Worm (Caenorhabditis elegans) whole organism, mixed stage, embryonic: ENCODE measurements around the gene dph-5.

Experiments used
- M03D4.4 ChIP-seq: sonication (generic microtip); optimal IDR thresholded peaks from 2 replicates; lab custom pipeline; 2017; ENCODE audit warnings: mild to moderate bottlenecking, missing genetic modification characterization, missing compliant biosample characterization
- bed-3 ChIP-seq: fragments of 200-800 bp; sonication (Bioruptor generic); optimal IDR thresholded peaks from 3 replicates; lab custom pipeline; 2018; ENCODE audit warnings: mild to moderate bottlenecking, missing genetic modification characterization, moderate library complexity, missing compliant biosample characterization
- blmp-1 ChIP-seq: fragments of 150-350 bp; optimal IDR thresholded peaks from 2 replicates; lab custom pipeline; 2014; ENCODE audit warnings: missing biosample characterization, missing genetic modification characterization
- ceh-43 ChIP-seq: fragments of 200-800 bp; sonication (Bioruptor generic); optimal IDR thresholded peaks from 2 replicates; lab custom pipeline; 2018; ENCODE audit warnings: mild to moderate bottlenecking, missing genetic modification characterization, moderate library complexity, missing compliant biosample characterization
- ceh-83 ChIP-seq: fragments of 200-800 bp; sonication (Bioruptor generic); optimal IDR thresholded peaks from 2 replicates; lab custom pipeline; 2018; ENCODE audit warnings: mild to moderate bottlenecking, missing genetic modification characterization, missing compliant biosample characterization
- ces-1 ChIP-seq: fragments of 150-350 bp; optimal IDR thresholded peaks from 2 replicates; lab custom pipeline; 2014; ENCODE audit warnings: missing biosample characterization, missing genetic modification reagents, missing genetic modification characterization
- cnd-1 ChIP-seq: fragments of 200-800 bp; sonication (Bioruptor generic); optimal IDR thresholded peaks from 2 replicates; lab custom pipeline; 2018; ENCODE audit warnings: mild to moderate bottlenecking, missing genetic modification characterization, missing compliant biosample characterization
- elt-1 ChIP-seq: sonication (generic microtip); optimal IDR thresholded peaks from 2 replicates; lab custom pipeline; 2017; ENCODE audit warnings: missing genetic modification characterization, mild to moderate bottlenecking, missing compliant biosample characterization, antibody characterized with exemption, moderate library complexity, borderline replicate concordance; ENCODE audit not compliant: insufficient read depth
- elt-3 ChIP-seq: fragments of 150-350 bp; optimal IDR thresholded peaks from 2 replicates; lab custom pipeline; 2014; ENCODE audit warnings: missing biosample characterization, missing genetic modification characterization
- flh-1 ChIP-seq: fragments of 200-800 bp; sonication (Bioruptor generic); optimal IDR thresholded peaks from 2 replicates; lab custom pipeline; 2018; ENCODE audit warnings: mild to moderate bottlenecking, missing genetic modification characterization, moderate library complexity, missing compliant biosample characterization
- hlh-1 ChIP-seq: fragments of 150-350 bp; optimal IDR thresholded peaks from 2 replicates; lab custom pipeline; 2014; ENCODE audit warnings: missing biosample characterization, missing genetic modification reagents, missing genetic modification characterization
- lin-13 ChIP-seq: fragments of 150-350 bp; optimal IDR thresholded peaks from 2 replicates; lab custom pipeline; 2014; ENCODE audit warnings: missing biosample characterization, missing genetic modification characterization
- lin-32 ChIP-seq: fragments of 200-800 bp; sonication (Bioruptor generic); optimal IDR thresholded peaks from 2 replicates; lab custom pipeline; 2018; ENCODE audit warnings: mild to moderate bottlenecking, missing genetic modification characterization, missing compliant biosample characterization
- lsy-2 ChIP-seq: fragments of 150-350 bp; optimal IDR thresholded peaks from 2 replicates; lab custom pipeline; 2014; ENCODE audit warnings: missing biosample characterization, missing genetic modification characterization
- mab-5 ChIP-seq: fragments of 150-350 bp; optimal IDR thresholded peaks from 2 replicates; lab custom pipeline; 2014; ENCODE audit warnings: missing biosample characterization, missing genetic modification characterization
- mep-1 ChIP-seq: fragments of 150-350 bp; optimal IDR thresholded peaks from 2 replicates; lab custom pipeline; 2017; ENCODE audit warnings: missing biosample characterization, missing genetic modification reagents, missing genetic modification characterization, inconsistent platforms
- mls-2 ChIP-seq: sonication (generic microtip); optimal IDR thresholded peaks from 2 replicates; lab custom pipeline; 2016; ENCODE audit warnings: mild to moderate bottlenecking, missing genetic modification characterization, moderate library complexity, missing compliant biosample characterization
- nhr-12 ChIP-seq: fragments of 150-350 bp; optimal IDR thresholded peaks from 2 replicates; lab custom pipeline; 2014; ENCODE audit warnings: missing biosample characterization, missing genetic modification characterization
- nhr-2 ChIP-seq: fragments of 150-350 bp; optimal IDR thresholded peaks from 2 replicates; lab custom pipeline; 2014; ENCODE audit warnings: missing biosample characterization, missing genetic modification characterization
- nhr-28 ChIP-seq: fragments of 150-350 bp; optimal IDR thresholded peaks from 2 replicates; lab custom pipeline; 2014; ENCODE audit warnings: missing biosample characterization, missing genetic modification characterization
- nhr-76 ChIP-seq: sonication (generic microtip); optimal IDR thresholded peaks from 2 replicates; lab custom pipeline; 2017; ENCODE audit warnings: missing biosample characterization, missing genetic modification characterization
- snpc-4 ChIP-seq: fragments of 150-350 bp; optimal IDR thresholded peaks from 2 replicates; lab custom pipeline; 2014; ENCODE audit warnings: missing biosample characterization, missing genetic modification characterization
- tbx-8 ChIP-seq: fragments of 200-800 bp; sonication (Bioruptor generic); optimal IDR thresholded peaks from 2 replicates; lab custom pipeline; 2018; ENCODE audit warnings: mild to moderate bottlenecking, missing genetic modification characterization, moderate library complexity, missing compliant biosample characterization
- unc-120 ChIP-seq: sonication (generic microtip); optimal IDR thresholded peaks from 2 replicates; lab custom pipeline; 2017; ENCODE audit warnings: missing genetic modification characterization, missing compliant biosample characterization; ENCODE audit not compliant: poor library complexity, severe bottlenecking
- unc-39 ChIP-seq: fragments of 150-350 bp; optimal IDR thresholded peaks from 2 replicates; lab custom pipeline; 2014; ENCODE audit warnings: missing biosample characterization, missing genetic modification characterization
- unc-62 ChIP-seq: fragments of 150-350 bp; optimal IDR thresholded peaks from 2 replicates; lab custom pipeline; 2014; ENCODE audit warnings: missing biosample characterization, missing genetic modification reagents, missing genetic modification characterization
- zip-8 ChIP-seq: fragments of 150-350 bp; optimal IDR thresholded peaks from 2 replicates; lab custom pipeline; 2014; ENCODE audit warnings: missing biosample characterization, missing genetic modification characterization

dph-5 gene

ce11 chrII:11305627-11306449 is 44.2 kb upstream of the dph-5 start, which contains the start of gene rsf-1 (continued):
- no peak for TF ChIP-seq M03D4.4

ce11 chrII:11307332-11307731 is 42.7 kb upstream of the dph-5 start:
- TF ChIP-seq cnd-1 (tag; lab: Kevin White, UChicago) (no peak), ceh-43 (no peak), bed-3 (GFP tag; lab: Kevin White, UChicago) (no peak), nhr-12 (tag; lab: Kevin White, UChicago) (no peak)

- TF ChIP-seq mls-2: no peak
- no peak for TF ChIP-seq tbx-8 (GFP tag; lab: Kevin White, UChicago)
- TF ChIP-seq unc-62 (GFP tag; lab: Kevin White, UChicago): peak; percentile 5
- peak; percentile 23 for TF ChIP-seq unc-120 (tag; lab: Kevin White, UChicago)
- TF ChIP-seq snpc-4 (tag; lab: Kevin White, UChicago): no peak
- no peak for TF ChIP-seq mab-5 (tag; lab: Kevin White, UChicago)
- TF ChIP-seq nhr-28 (tag; lab: Kevin White, UChicago): no peak
Observed at ce11 chrII:11307953-11308352, 42.0 kb upstream of the dph-5 start.

- no peak for TF ChIP-seq elt-3 (tag; lab: Kevin White, UChicago)
- no peak for TF ChIP-seq blmp-1 (tag; lab: Kevin White, UChicago)
- no peak for TF ChIP-seq mep-1 (tag; lab: Kevin White, UChicago)
- no peak for TF ChIP-seq nhr-76
- TF ChIP-seq flh-1: no peak
- no peak for TF ChIP-seq snpc-4 (tag; lab: Kevin White, UChicago)
- no peak for TF ChIP-seq hlh-1
- no peak for TF ChIP-seq nhr-28 (tag; lab: Kevin White, UChicago)
- no peak for TF ChIP-seq nhr-2 (tag; lab: Kevin White, UChicago)
- no peak for TF ChIP-seq elt-1 (tag; lab: Kevin White, UChicago)
Observed at ce11 chrII:11312223-11312622, 37.8 kb upstream of the dph-5 start, which contains the start of gene T24F1.7. Gene T24F1.7 (plus strand): TSS chrII:11312523.

ce11 chrII:11314165-11314564 is 35.8 kb upstream of the dph-5 start, which contains the start of gene T24F1.4:
Gene T24F1.4 (minus strand): TSS chrII:11314265.
- TF ChIP-seq unc-39 (tag; lab: Kevin White, UChicago) (no peak), unc-62 (GFP tag; lab: Kevin White, UChicago) (no peak), zip-8 (tag; lab: Kevin White, UChicago) (no peak), lsy-2 (no peak), lin-32 (GFP tag; lab: Kevin White, UChicago) (no peak), lin-13 (no peak), unc-120 (tag; lab: Kevin White, UChicago) (no peak), elt-1 (tag; lab: Kevin White, UChicago) (no peak), nhr-2 (tag; lab: Kevin White, UChicago) (no peak), nhr-76 (no peak), mab-5 (tag; lab: Kevin White, UChicago) (no peak), ces-1 (GFP tag; lab: Kevin White, UChicago) (no peak), ceh-83 (GFP tag; lab: Kevin White, UChicago) (no peak), ceh-43 (no peak), mls-2 (no peak), nhr-12 (tag; lab: Kevin White, UChicago) (no peak), blmp-1 (tag; lab: Kevin White, UChicago) (no peak)

ce11 chrII:11316663-11317062 is 33.3 kb upstream of the dph-5 start:
- TF ChIP-seq blmp-1 (tag; lab: Kevin White, UChicago) (no peak), ces-1 (GFP tag; lab: Kevin White, UChicago) (peak; percentile 26), nhr-12 (tag; lab: Kevin White, UChicago) (no peak)
